Worm (Caenorhabditis elegans) whole organism, L2 larva: ENCODE measurements around the gene T05B9.1.

Source experiments
- C34F6.9 ChIP-seq: fragments of 150-350 bp; optimal IDR thresholded peaks from 2 replicates; lab custom pipeline; 2014; ENCODE audit warnings: missing biosample characterization, missing genetic modification characterization
- F13H6.1 ChIP-seq: sonication (generic microtip); optimal IDR thresholded peaks from 2 replicates; lab custom pipeline; 2016; ENCODE audit warnings: missing genetic modification characterization, missing compliant biosample characterization
- R02D3.7 ChIP-seq: fragments of 150-350 bp; optimal IDR thresholded peaks from 2 replicates; lab custom pipeline; 2014; ENCODE audit warnings: missing biosample characterization, missing genetic modification characterization
- ZK546.5 ChIP-seq: sonication (generic microtip); optimal IDR thresholded peaks from 2 replicates; lab custom pipeline; 2017; ENCODE audit warnings: missing biosample characterization, missing genetic modification characterization
- alr-1 ChIP-seq: fragments of 150-350 bp; optimal IDR thresholded peaks from 2 replicates; lab custom pipeline; 2014; ENCODE audit warnings: missing biosample characterization, missing genetic modification characterization
- aly-2 ChIP-seq: fragments of 150-350 bp; optimal IDR thresholded peaks from 2 replicates; lab custom pipeline; 2014; ENCODE audit warnings: missing biosample characterization, missing genetic modification characterization
- ama-1 ChIP-seq: fragments of 150-350 bp; optimal IDR thresholded peaks from 2 replicates; lab custom pipeline; 2018; ENCODE audit warnings: inconsistent platforms
- blmp-1 ChIP-seq: sonication (generic microtip); optimal IDR thresholded peaks from 2 replicates; lab custom pipeline; 2017; ENCODE audit warnings: missing genetic modification characterization, mild to moderate bottlenecking, missing compliant biosample characterization, antibody characterized with exemption, moderate library complexity; ENCODE audit not compliant: insufficient read depth
- ceh-16 ChIP-seq: fragments of 150-350 bp; optimal IDR thresholded peaks from 2 replicates; lab custom pipeline; 2014; ENCODE audit warnings: missing biosample characterization, missing genetic modification characterization
- crh-2 ChIP-seq: sonication (generic microtip); optimal IDR thresholded peaks from 2 replicates; lab custom pipeline; 2017; ENCODE audit warnings: missing biosample characterization, missing genetic modification characterization
- elt-1 ChIP-seq: fragments of 150-350 bp; optimal IDR thresholded peaks from 2 replicates; lab custom pipeline; 2014; ENCODE audit warnings: missing biosample characterization, missing genetic modification characterization
- elt-3 ChIP-seq: sonication (generic microtip); optimal IDR thresholded peaks from 2 replicates; lab custom pipeline; 2017; ENCODE audit warnings: missing biosample characterization, missing genetic modification characterization
- fos-1 ChIP-seq: fragments of 150-350 bp; optimal IDR thresholded peaks from 2 replicates; lab custom pipeline; 2014; ENCODE audit warnings: missing biosample characterization, missing genetic modification characterization
- lin-11 ChIP-seq: fragments of 150-350 bp; sonication (generic microtip); optimal IDR thresholded peaks from 2 replicates; lab custom pipeline; 2014; ENCODE audit warnings: missing biosample characterization, missing genetic modification characterization, inconsistent platforms, mixed read lengths
- lin-13 ChIP-seq: fragments of 150-350 bp; optimal IDR thresholded peaks from 2 replicates; lab custom pipeline; 2014; ENCODE audit warnings: missing biosample characterization, missing genetic modification reagents, missing genetic modification characterization
- lin-39 ChIP-seq: fragments of 150-350 bp; optimal IDR thresholded peaks from 2 replicates; lab custom pipeline; 2014; ENCODE audit warnings: missing biosample characterization, missing genetic modification reagents, missing genetic modification characterization
- lsy-2 ChIP-seq, 2 experiments: fragments of 150-350 bp in 1 of 2; sonication (generic microtip) in 1 of 2; optimal IDR thresholded peaks; 2 replicates each; lab custom pipeline; 2014 to 2017; ENCODE audit warnings: missing biosample characterization in 2 of 2, missing genetic modification characterization in 2 of 2
- mbf-1 ChIP-seq: sonication (generic microtip); optimal IDR thresholded peaks from 2 replicates; lab custom pipeline; 2017; ENCODE audit warnings: missing biosample characterization, missing genetic modification characterization
- mdl-1 ChIP-seq, 2 experiments: fragments of 150-350 bp in 1 of 2; sonication (generic microtip) in 1 of 2; optimal IDR thresholded peaks; 2 replicates each; lab custom pipeline; 2017; ENCODE audit warnings: missing biosample characterization in 2 of 2, missing genetic modification characterization in 2 of 2
- nhr-10 ChIP-seq: sonication (generic microtip); optimal IDR thresholded peaks from 2 replicates; lab custom pipeline; 2017; ENCODE audit warnings: missing biosample characterization, missing genetic modification characterization
- nhr-11 ChIP-seq: fragments of 150-350 bp; optimal IDR thresholded peaks from 2 replicates; lab custom pipeline; 2014; ENCODE audit warnings: missing biosample characterization, missing genetic modification characterization
- nhr-129 ChIP-seq: fragments of 150-350 bp; optimal IDR thresholded peaks from 2 replicates; lab custom pipeline; 2014; ENCODE audit warnings: missing biosample characterization, missing genetic modification characterization
- nhr-21 ChIP-seq: fragments of 150-350 bp; optimal IDR thresholded peaks from 2 replicates; lab custom pipeline; 2014; ENCODE audit warnings: missing biosample characterization, missing genetic modification characterization
- nhr-25 ChIP-seq: fragments of 150-350 bp; sonication (generic microtip); optimal IDR thresholded peaks from 3 replicates; lab custom pipeline; 2014; ENCODE audit warnings: missing biosample characterization, missing genetic modification characterization
- nhr-6 ChIP-seq: fragments of 150-350 bp; optimal IDR thresholded peaks from 2 replicates; lab custom pipeline; 2014; ENCODE audit warnings: missing biosample characterization, missing genetic modification characterization
- nhr-77 ChIP-seq: fragments of 150-350 bp; optimal IDR thresholded peaks from 2 replicates; lab custom pipeline; 2014; ENCODE audit warnings: missing biosample characterization, missing genetic modification characterization
- peb-1 ChIP-seq: fragments of 150-350 bp; optimal IDR thresholded peaks from 2 replicates; lab custom pipeline; 2014; ENCODE audit warnings: missing biosample characterization, missing genetic modification characterization
- sma-9 ChIP-seq, 2 experiments: fragments of 150-350 bp in 1 of 2; sonication (generic microtip) in 1 of 2; optimal IDR thresholded peaks; 2 replicates each; lab custom pipeline; 2014 to 2016; ENCODE audit warnings: missing genetic modification characterization in 2 of 2, mild to moderate bottlenecking in 1 of 2, missing biosample characterization in 1 of 2, missing compliant biosample characterization in 1 of 2, missing genetic modification reagents in 1 of 2, moderate library complexity in 1 of 2
- snpc-4 ChIP-seq: fragments of 150-350 bp; optimal IDR thresholded peaks from 2 replicates; lab custom pipeline; 2014; ENCODE audit warnings: missing biosample characterization, missing genetic modification characterization
- unc-39 ChIP-seq: fragments of 150-350 bp; optimal IDR thresholded peaks from 2 replicates; lab custom pipeline; 2014; ENCODE audit warnings: missing biosample characterization, missing genetic modification characterization
- unc-55 ChIP-seq: fragments of 150-350 bp; sonication (generic microtip); optimal IDR thresholded peaks from 3 replicates; lab custom pipeline; 2014; ENCODE audit warnings: missing biosample characterization, missing genetic modification reagents, missing genetic modification characterization
- unc-62 ChIP-seq: fragments of 150-350 bp; optimal IDR thresholded peaks from 2 replicates; lab custom pipeline; 2014; ENCODE audit warnings: missing biosample characterization, missing genetic modification reagents, missing genetic modification characterization
- zag-1 ChIP-seq: fragments of 150-350 bp; optimal IDR thresholded peaks from 2 replicates; lab custom pipeline; 2014; ENCODE audit warnings: missing biosample characterization, missing genetic modification characterization
- ztf-1 ChIP-seq: fragments of 200-800 bp; sonication (Bioruptor generic); conservative IDR thresholded peaks from 2 replicates; pipeline ENCODE4 v1.3.6; 2022; ENCODE audit warnings: missing genetic modification characterization, missing compliant biosample characterization
- ztf-11 ChIP-seq: sonication (generic microtip); optimal IDR thresholded peaks from 2 replicates; lab custom pipeline; 2017; ENCODE audit warnings: missing biosample characterization, missing genetic modification characterization
- ztf-4 ChIP-seq: fragments of 150-350 bp; optimal IDR thresholded peaks from 2 replicates; lab custom pipeline; 2014; ENCODE audit warnings: missing biosample characterization, missing genetic modification characterization

Gene T05B9.1

DNA sequence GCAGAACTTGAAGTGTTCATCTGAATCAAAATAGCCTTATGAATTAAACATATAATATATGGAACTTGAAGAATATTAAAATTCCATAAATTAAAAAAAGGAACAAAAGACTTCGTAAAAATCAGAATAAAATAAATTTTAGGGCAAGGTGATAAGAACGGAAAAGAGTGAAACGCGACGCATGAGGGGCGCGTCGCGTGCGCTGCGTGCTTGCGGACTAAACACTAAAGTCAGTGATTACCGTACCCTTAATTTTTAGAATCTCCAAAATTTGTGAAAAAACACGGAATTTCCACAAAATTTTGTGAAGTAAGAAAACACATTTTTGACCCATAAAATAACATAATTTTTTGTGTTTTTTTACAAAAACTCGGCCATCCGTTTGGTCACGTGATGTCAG lies at the start of gene T05B9.1:
TSS of gene T05B9.1 (minus strand) at position 20 of the 400 bp plus-strand sequence.
- no peak for TF ChIP-seq ztf-4
- TF ChIP-seq lin-13 (GFP tag; lab: Kevin White, UChicago): no peak
- no peak for TF ChIP-seq nhr-11 (tag; lab: Kevin White, UChicago)
- TF ChIP-seq ama-1: no peak
- TF ChIP-seq nhr-129 (tag; lab: Kevin White, UChicago): no peak
- TF ChIP-seq crh-2 (tag; lab: Kevin White, UChicago): no peak
- no peak for TF ChIP-seq mbf-1 (tag; lab: Kevin White, UChicago)
- TF ChIP-seq elt-1 (tag; lab: Kevin White, UChicago): no peak
- no peak for TF ChIP-seq mdl-1 (tag; optimal IDR thresholded peaks at IDR 0.05; lab: Kevin White, UChicago)
- TF ChIP-seq ztf-11 (tag; lab: Kevin White, UChicago): no peak
- TF ChIP-seq ceh-16 (tag; lab: Kevin White, UChicago): no peak
- TF ChIP-seq, all 48 proteins: peak for 0

DNA sequence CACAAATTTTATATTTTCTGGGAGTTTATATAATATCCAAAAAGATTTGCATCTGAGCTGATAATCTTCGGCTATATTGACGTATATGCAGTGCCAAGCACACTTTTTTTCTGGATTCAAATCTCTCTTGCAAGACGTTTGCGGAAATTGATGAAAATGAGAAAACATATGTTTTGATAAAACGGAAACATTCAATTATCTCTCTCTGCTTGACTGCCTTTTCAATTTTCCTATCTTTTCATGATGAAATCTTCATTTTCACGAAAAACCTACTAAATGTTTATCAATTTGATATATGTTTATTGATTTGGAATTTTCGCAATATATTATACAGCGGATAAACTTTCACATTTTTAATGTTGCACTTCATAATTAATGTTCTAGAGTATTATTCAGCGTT lies 47.0 kb upstream of the T05B9.1 start:
- TF ChIP-seq fos-1: no peak
- TF ChIP-seq mdl-1 (tag; optimal IDR thresholded peaks at IDR 0.05; lab: Kevin White, UChicago): no peak
- no peak for TF ChIP-seq ama-1
- TF ChIP-seq nhr-21: no peak
- no peak for TF ChIP-seq unc-62 (GFP tag; lab: Kevin White, UChicago)
- peak; percentile 10 for TF ChIP-seq blmp-1 (tag; lab: Kevin White, UChicago)
- peak; percentile 15 for TF ChIP-seq nhr-129 (tag; lab: Kevin White, UChicago)
- TF ChIP-seq sma-9 (GFP tag; optimal IDR thresholded peaks at IDR 0.05; lab: Kevin White, UChicago): no peak
- no peak for TF ChIP-seq sma-9 (tag; optimal IDR thresholded peaks at IDR 0.05; lab: Kevin White, UChicago)
- TF ChIP-seq aly-2 (tag; lab: Kevin White, UChicago): no peak
- no peak for TF ChIP-seq zag-1 (tag; lab: Kevin White, UChicago)
- TF ChIP-seq nhr-6 (tag; lab: Kevin White, UChicago): no peak
- no peak for TF ChIP-seq nhr-25 (tag; lab: Kevin White, UChicago)
- no peak for TF ChIP-seq elt-1 (tag; lab: Kevin White, UChicago)
- TF ChIP-seq peb-1 (tag; lab: Kevin White, UChicago): no peak
- TF ChIP-seq ZK546.5: no peak
- TF ChIP-seq nhr-10: no peak
- peak in 1 of 2 experiments; percentile 5 for TF ChIP-seq lsy-2 (tag; optimal IDR thresholded peaks at IDR 0.05; lab: Kevin White, UChicago)
- TF ChIP-seq R02D3.7: no peak
- TF ChIP-seq nhr-77 (tag; lab: Kevin White, UChicago): no peak

DNA sequence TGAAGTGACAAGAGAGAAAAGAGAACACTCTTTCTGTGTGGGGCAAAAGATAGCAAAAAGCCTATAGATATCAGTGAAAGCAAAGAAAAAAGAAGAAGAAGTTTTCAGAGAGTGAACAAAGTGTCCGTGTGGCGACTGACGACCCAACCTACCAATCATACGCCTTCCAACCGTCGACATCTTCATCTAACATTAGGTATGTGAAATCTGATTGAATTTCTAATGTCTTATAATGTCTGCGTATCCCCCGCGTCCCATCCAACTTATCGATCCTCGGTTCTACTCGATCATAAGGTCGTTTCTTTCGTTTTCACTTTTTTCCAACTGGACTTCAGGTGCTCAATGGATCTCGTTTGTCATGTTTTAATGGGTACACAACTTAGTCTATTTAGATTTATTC lies 46.3 kb upstream of the T05B9.1 start:
- TF ChIP-seq blmp-1 (tag; lab: Kevin White, UChicago) (peak; percentile 92), nhr-25 (tag; lab: Kevin White, UChicago) (peak; percentile 61), ztf-4 (no peak), nhr-129 (tag; lab: Kevin White, UChicago) (peak; percentile 26)

DNA sequence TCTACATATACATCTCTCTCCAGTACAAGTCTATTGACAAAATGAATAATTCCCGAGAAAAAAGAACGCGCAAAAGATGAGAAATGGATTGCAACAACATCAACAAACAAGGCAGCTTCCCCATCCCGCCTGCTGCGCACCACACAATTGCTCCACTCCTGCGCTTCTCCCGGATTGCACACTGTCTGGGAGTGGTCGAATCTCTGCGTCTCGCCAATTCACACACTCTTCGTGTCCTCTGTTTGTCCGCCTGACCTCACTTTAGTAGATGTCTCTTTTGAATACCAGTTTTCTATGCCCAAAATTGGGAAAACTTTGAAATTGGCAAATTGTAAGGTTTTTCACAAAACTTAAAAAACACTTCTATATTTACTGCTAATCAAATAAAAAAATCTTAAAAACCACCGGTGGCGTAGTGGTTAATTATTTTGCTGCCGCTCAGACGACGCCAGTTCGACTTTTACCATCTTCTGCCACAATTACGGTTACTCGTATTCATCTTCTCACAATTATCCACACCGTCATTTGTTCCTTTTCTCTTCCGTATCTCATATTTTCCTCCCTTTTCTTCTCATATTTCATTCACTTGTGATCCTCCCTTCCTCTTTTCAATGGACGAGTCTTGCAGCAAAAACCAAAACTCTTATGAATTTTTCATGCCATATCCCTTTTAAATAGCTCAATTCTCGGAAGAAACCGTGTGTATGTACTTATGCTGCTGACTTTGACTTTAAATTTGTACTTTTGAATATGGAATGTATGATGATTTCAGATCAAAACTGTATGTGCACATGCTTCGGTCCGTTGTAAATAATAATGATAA lies 44.8 kb upstream of the T05B9.1 start, which contains the start of gene rsf-1:
TSS of gene rsf-1 (plus strand) at position 773 of the 823 bp plus-strand sequence.
- peak in 1 of 2 experiments; percentile 7 for TF ChIP-seq mdl-1 (tag; optimal IDR thresholded peaks at IDR 0.05; lab: Kevin White, UChicago)
- TF ChIP-seq sma-9 (GFP tag; optimal IDR thresholded peaks at IDR 0.05; lab: Kevin White, UChicago): peak; percentile 30
- TF ChIP-seq sma-9 (tag; optimal IDR thresholded peaks at IDR 0.05; lab: Kevin White, UChicago): no peak
- TF ChIP-seq nhr-129 (tag; lab: Kevin White, UChicago): peak; percentile 32
- TF ChIP-seq C34F6.9 (tag; lab: Kevin White, UChicago): peak; percentile 41
- TF ChIP-seq ama-1: no peak
- peak; percentile 58 for TF ChIP-seq F13H6.1 (tag; lab: Kevin White, UChicago)
- TF ChIP-seq unc-55 (GFP tag; lab: Kevin White, UChicago): peak; percentile 39
- peak in 1 of 2 experiments; percentile 25 for TF ChIP-seq lsy-2 (tag; optimal IDR thresholded peaks at IDR 0.05; lab: Kevin White, UChicago)
- TF ChIP-seq elt-1 (tag; lab: Kevin White, UChicago): no peak
- no peak for TF ChIP-seq snpc-4 (tag; lab: Kevin White, UChicago)

DNA sequence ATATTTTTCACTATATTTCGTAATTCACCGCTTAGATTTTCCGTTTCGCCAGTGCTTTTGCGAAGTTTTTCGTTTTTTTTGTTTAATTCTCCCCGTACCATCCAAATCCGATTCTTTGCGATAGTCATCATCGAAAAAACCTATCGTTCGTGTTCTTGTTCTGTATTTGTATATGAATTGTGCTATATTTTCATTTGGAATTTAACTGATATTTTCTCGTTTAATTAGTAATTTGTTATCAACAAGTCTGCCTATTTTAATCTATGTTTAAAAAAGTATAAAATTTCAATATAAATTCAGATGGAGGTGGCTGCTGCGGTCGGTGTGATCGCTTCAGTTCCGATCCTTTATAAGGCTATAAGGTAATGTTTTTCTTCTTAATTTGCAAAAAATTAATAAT lies 41.6 kb upstream of the T05B9.1 start, which contains the start of gene samp-1:
TSS of gene samp-1 (plus strand) at position 301 of the 400 bp plus-strand sequence.
- TF ChIP-seq nhr-25 (tag; lab: Kevin White, UChicago) (no peak), unc-39 (no peak), mdl-1 (tag; optimal IDR thresholded peaks at IDR 0.05; lab: Kevin White, UChicago) (no peak), F13H6.1 (tag; lab: Kevin White, UChicago) (no peak), ztf-1 (GFP tag; lab: Robert Waterston, UW) (no peak), lin-39 (tag; lab: Kevin White, UChicago) (no peak), alr-1 (tag; lab: Kevin White, UChicago) (no peak), aly-2 (tag; lab: Kevin White, UChicago) (no peak), ama-1 (no peak), lin-11 (tag; lab: Kevin White, UChicago) (no peak), elt-3 (tag; lab: Kevin White, UChicago) (no peak), unc-55 (GFP tag; lab: Kevin White, UChicago) (no peak)
